Worm (Caenorhabditis elegans) whole organism, mixed stage, embryonic: ENCODE results near the gene F34D10.3.

Experiments used
- M03D4.4 ChIP-seq: sonication (generic microtip); optimal IDR thresholded peaks from 2 replicates; lab custom pipeline; 2017; ENCODE audit warnings: mild to moderate bottlenecking, missing genetic modification characterization, missing compliant biosample characterization
- bed-3 ChIP-seq: fragments of 200-800 bp; sonication (Bioruptor generic); optimal IDR thresholded peaks from 3 replicates; lab custom pipeline; 2018; ENCODE audit warnings: mild to moderate bottlenecking, missing genetic modification characterization, moderate library complexity, missing compliant biosample characterization
- blmp-1 ChIP-seq: fragments of 150-350 bp; optimal IDR thresholded peaks from 2 replicates; lab custom pipeline; 2014; ENCODE audit warnings: missing biosample characterization, missing genetic modification characterization
- ceh-43 ChIP-seq: fragments of 200-800 bp; sonication (Bioruptor generic); optimal IDR thresholded peaks from 2 replicates; lab custom pipeline; 2018; ENCODE audit warnings: mild to moderate bottlenecking, missing genetic modification characterization, moderate library complexity, missing compliant biosample characterization
- ceh-83 ChIP-seq: fragments of 200-800 bp; sonication (Bioruptor generic); optimal IDR thresholded peaks from 2 replicates; lab custom pipeline; 2018; ENCODE audit warnings: mild to moderate bottlenecking, missing genetic modification characterization, missing compliant biosample characterization
- ces-1 ChIP-seq: fragments of 150-350 bp; optimal IDR thresholded peaks from 2 replicates; lab custom pipeline; 2014; ENCODE audit warnings: missing biosample characterization, missing genetic modification reagents, missing genetic modification characterization
- elt-1 ChIP-seq: sonication (generic microtip); optimal IDR thresholded peaks from 2 replicates; lab custom pipeline; 2017; ENCODE audit warnings: missing genetic modification characterization, mild to moderate bottlenecking, missing compliant biosample characterization, antibody characterized with exemption, moderate library complexity, borderline replicate concordance; ENCODE audit not compliant: insufficient read depth
- flh-1 ChIP-seq: fragments of 200-800 bp; sonication (Bioruptor generic); optimal IDR thresholded peaks from 2 replicates; lab custom pipeline; 2018; ENCODE audit warnings: mild to moderate bottlenecking, missing genetic modification characterization, moderate library complexity, missing compliant biosample characterization
- hlh-1 ChIP-seq: fragments of 150-350 bp; optimal IDR thresholded peaks from 2 replicates; lab custom pipeline; 2014; ENCODE audit warnings: missing biosample characterization, missing genetic modification reagents, missing genetic modification characterization
- lin-13 ChIP-seq: fragments of 150-350 bp; optimal IDR thresholded peaks from 2 replicates; lab custom pipeline; 2014; ENCODE audit warnings: missing biosample characterization, missing genetic modification characterization
- lin-32 ChIP-seq: fragments of 200-800 bp; sonication (Bioruptor generic); optimal IDR thresholded peaks from 2 replicates; lab custom pipeline; 2018; ENCODE audit warnings: mild to moderate bottlenecking, missing genetic modification characterization, missing compliant biosample characterization
- lsy-2 ChIP-seq: fragments of 150-350 bp; optimal IDR thresholded peaks from 2 replicates; lab custom pipeline; 2014; ENCODE audit warnings: missing biosample characterization, missing genetic modification characterization
- mab-5 ChIP-seq: fragments of 150-350 bp; optimal IDR thresholded peaks from 2 replicates; lab custom pipeline; 2014; ENCODE audit warnings: missing biosample characterization, missing genetic modification characterization
- mep-1 ChIP-seq: fragments of 150-350 bp; optimal IDR thresholded peaks from 2 replicates; lab custom pipeline; 2017; ENCODE audit warnings: missing biosample characterization, missing genetic modification reagents, missing genetic modification characterization, inconsistent platforms
- mls-2 ChIP-seq: sonication (generic microtip); optimal IDR thresholded peaks from 2 replicates; lab custom pipeline; 2016; ENCODE audit warnings: mild to moderate bottlenecking, missing genetic modification characterization, moderate library complexity, missing compliant biosample characterization
- nhr-12 ChIP-seq: fragments of 150-350 bp; optimal IDR thresholded peaks from 2 replicates; lab custom pipeline; 2014; ENCODE audit warnings: missing biosample characterization, missing genetic modification characterization
- nhr-2 ChIP-seq: fragments of 150-350 bp; optimal IDR thresholded peaks from 2 replicates; lab custom pipeline; 2014; ENCODE audit warnings: missing biosample characterization, missing genetic modification characterization
- nhr-237 ChIP-seq: fragments of 150-350 bp; optimal IDR thresholded peaks from 2 replicates; lab custom pipeline; 2014; ENCODE audit warnings: missing biosample characterization, missing genetic modification characterization
- nhr-28 ChIP-seq: fragments of 150-350 bp; optimal IDR thresholded peaks from 2 replicates; lab custom pipeline; 2014; ENCODE audit warnings: missing biosample characterization, missing genetic modification characterization
- nhr-76 ChIP-seq: sonication (generic microtip); optimal IDR thresholded peaks from 2 replicates; lab custom pipeline; 2017; ENCODE audit warnings: missing biosample characterization, missing genetic modification characterization
- pha-4 ChIP-seq: fragments of 150-350 bp; optimal IDR thresholded peaks from 2 replicates; lab custom pipeline; 2018; ENCODE audit warnings: missing biosample characterization, missing genetic modification reagents, missing genetic modification characterization
- sem-2 ChIP-seq: fragments of 200-800 bp; sonication (Bioruptor generic); optimal IDR thresholded peaks from 2 replicates; lab custom pipeline; 2018; ENCODE audit warnings: mild to moderate bottlenecking, missing genetic modification characterization, missing compliant biosample characterization
- sptf-1 ChIP-seq: sonication (generic microtip); optimal IDR thresholded peaks from 2 replicates; lab custom pipeline; 2017; ENCODE audit warnings: mild to moderate bottlenecking, missing genetic modification characterization, moderate library complexity, missing compliant biosample characterization
- tbx-8 ChIP-seq: fragments of 200-800 bp; sonication (Bioruptor generic); optimal IDR thresholded peaks from 2 replicates; lab custom pipeline; 2018; ENCODE audit warnings: mild to moderate bottlenecking, missing genetic modification characterization, moderate library complexity, missing compliant biosample characterization
- unc-120 ChIP-seq: sonication (generic microtip); optimal IDR thresholded peaks from 2 replicates; lab custom pipeline; 2017; ENCODE audit warnings: missing genetic modification characterization, missing compliant biosample characterization; ENCODE audit not compliant: poor library complexity, severe bottlenecking
- unc-39 ChIP-seq: fragments of 150-350 bp; optimal IDR thresholded peaks from 2 replicates; lab custom pipeline; 2014; ENCODE audit warnings: missing biosample characterization, missing genetic modification characterization
- unc-62 ChIP-seq: fragments of 150-350 bp; optimal IDR thresholded peaks from 2 replicates; lab custom pipeline; 2014; ENCODE audit warnings: missing biosample characterization, missing genetic modification reagents, missing genetic modification characterization
- zip-8 ChIP-seq: fragments of 150-350 bp; optimal IDR thresholded peaks from 2 replicates; lab custom pipeline; 2014; ENCODE audit warnings: missing biosample characterization, missing genetic modification characterization
- ztf-11 ChIP-seq: fragments of 150-350 bp; optimal IDR thresholded peaks from 2 replicates; lab custom pipeline; 2014; ENCODE audit warnings: missing biosample characterization, missing genetic modification characterization

F34D10.3 gene

ce11 chrIII:3773173-3773572 is 39.1 kb downstream of the F34D10.3 start, which contains the start of gene lec-4:
TSS of gene lec-4 (minus strand) at chrIII:3773326.
- TF ChIP-seq tbx-8 (GFP tag; lab: Kevin White, UChicago) (no peak), nhr-2 (tag; lab: Kevin White, UChicago) (no peak)

ce11 chrIII:3774550-3774949 is 40.5 kb downstream of the F34D10.3 start:
- TF ChIP-seq mls-2 (no peak), nhr-76 (tag; lab: Kevin White, UChicago) (no peak), unc-120 (tag; lab: Kevin White, UChicago) (no peak)

- no peak for TF ChIP-seq pha-4 (tag; lab: Kevin White, UChicago)
- TF ChIP-seq sem-2 (GFP tag; lab: Kevin White, UChicago) = no peak
- TF ChIP-seq unc-39 = no peak
- no peak for TF ChIP-seq tbx-8 (GFP tag; lab: Kevin White, UChicago)
- TF ChIP-seq nhr-2 (tag; lab: Kevin White, UChicago) = no peak
- TF ChIP-seq hlh-1 (tag; lab: Kevin White, UChicago) = peak; percentile 68
- no peak for TF ChIP-seq blmp-1 (tag; lab: Kevin White, UChicago)
- no peak for TF ChIP-seq unc-120 (tag; lab: Kevin White, UChicago)
- TF ChIP-seq ceh-83 (GFP tag; lab: Kevin White, UChicago) = no peak
- TF ChIP-seq nhr-12 = no peak
- TF ChIP-seq ceh-43 (GFP tag; lab: Kevin White, UChicago) = no peak
- no peak for TF ChIP-seq lsy-2 (tag; lab: Kevin White, UChicago)
- TF ChIP-seq M03D4.4 (tag; lab: Kevin White, UChicago) = no peak
- no peak for TF ChIP-seq mep-1 (tag; lab: Kevin White, UChicago)
- TF ChIP-seq zip-8 = no peak
- no peak for TF ChIP-seq lin-13
- TF ChIP-seq sptf-1 = no peak
- peak; percentile 52 for TF ChIP-seq unc-62 (GFP tag; lab: Kevin White, UChicago)
- TF ChIP-seq nhr-237 (tag; lab: Kevin White, UChicago) = no peak
- TF ChIP-seq mls-2 = no peak
- no peak for TF ChIP-seq ztf-11 (tag; lab: Kevin White, UChicago)
- no peak for TF ChIP-seq lin-32 (GFP tag; lab: Kevin White, UChicago)
- peak; percentile 40 for TF ChIP-seq mab-5 (tag; lab: Kevin White, UChicago)
- TF ChIP-seq flh-1 (GFP tag; lab: Kevin White, UChicago) = no peak
- TF ChIP-seq nhr-28 (tag; lab: Kevin White, UChicago) = no peak
- TF ChIP-seq, all 35 proteins: peak for 3
Measured at ce11 chrIII:3781827-3782226, 47.8 kb downstream of the F34D10.3 start.

ce11 chrIII:3782853-3783252 is 48.8 kb downstream of the F34D10.3 start:
- TF ChIP-seq unc-120 (tag; lab: Kevin White, UChicago) (peak; percentile 80), elt-1 (no peak), tbx-8 (GFP tag; lab: Kevin White, UChicago) (no peak), unc-62 (GFP tag; lab: Kevin White, UChicago) (peak; percentile 87), hlh-1 (tag; lab: Kevin White, UChicago) (peak; percentile 62), nhr-76 (tag; lab: Kevin White, UChicago) (no peak), ceh-43 (GFP tag; lab: Kevin White, UChicago) (no peak), M03D4.4 (tag; lab: Kevin White, UChicago) (no peak), bed-3 (GFP tag; lab: Kevin White, UChicago) (no peak), lin-32 (GFP tag; lab: Kevin White, UChicago) (no peak), mab-5 (tag; lab: Kevin White, UChicago) (no peak), ces-1 (no peak), pha-4 (tag; lab: Kevin White, UChicago) (no peak), nhr-237 (tag; lab: Kevin White, UChicago) (no peak), blmp-1 (tag; lab: Kevin White, UChicago) (no peak)
- TF ChIP-seq, all 35 proteins: peak for 3

- TF ChIP-seq sptf-1 (no peak), unc-62 (GFP tag; lab: Kevin White, UChicago) (peak; percentile 5)
Measured at ce11 chrIII:3783914-3784313, 49.9 kb downstream of the F34D10.3 start.
